Fruit fly (Drosophila melanogaster): ENCODE data around the gene Wnt4.

The Wnt4 gene

dm6 chr2L:7217931-7218330 lies 59.0 kb downstream of the Wnt4 start (continued):
- TF ChIP-seq mam (GFP tag; optimal IDR thresholded peaks at IDR 0.05) (no peak), trh (GFP tag; optimal IDR thresholded peaks at IDR 0.05) (no peak), CG12236 (GFP tag; optimal IDR thresholded peaks at IDR 0.05) (no peak), CG10543 (GFP tag; optimal IDR thresholded peaks at IDR 0.05) (peak; percentile 21), CG5180 (GFP tag; optimal IDR thresholded peaks at IDR 0.05) (no peak), HLH3B (GFP tag; IDR thresholded peaks at IDR 0.05) (no peak), grn (GFP tag; optimal IDR thresholded peaks at IDR 0.05) (peak; percentile 44), tll (GFP tag; optimal IDR thresholded peaks at IDR 0.05) (peak in 1 of 2 experiments; percentile 50), ato (GFP tag; IDR thresholded peaks at IDR 0.05; ENCODE audit: partially characterized antibody) (no peak), MTF-1 (GFP tag; optimal IDR thresholded peaks at IDR 0.05; ENCODE audit: borderline replicate concordance) (no peak), Kr (GFP tag; optimal IDR thresholded peaks at IDR 0.05) (peak; percentile 24), Ets65A (GFP tag) (peak; percentile 24), CG18599 (GFP tag; optimal IDR thresholded peaks at IDR 0.05) (peak; percentile 39), CG12299 (tag; optimal IDR thresholded peaks at IDR 0.05) (no peak), zfh1 (GFP tag; IDR thresholded peaks at IDR 0.05) (no peak), CG13894 (tag; optimal IDR thresholded peaks at IDR 0.05) (peak; percentile 8), fd102C (GFP tag; optimal IDR thresholded peaks at IDR 0.05) (no peak), pum (GFP tag; optimal IDR thresholded peaks at IDR 0.05) (no peak), ewg (GFP tag; optimal IDR thresholded peaks at IDR 0.05) (no peak), CoRest (tag; optimal IDR thresholded peaks at IDR 0.05) (no peak), Ada2b (GFP tag; IDR thresholded peaks at IDR 0.05) (no peak), Dref (GFP tag; IDR thresholded peaks at IDR 0.05) (no peak), CG32532 (GFP tag; IDR thresholded peaks at IDR 0.05) (peak; percentile 28; the same call in 1 of the 2 replicates), sd (tag; optimal IDR thresholded peaks at IDR 0.05) (peak; percentile 90), mirr (GFP tag; optimal IDR thresholded peaks at IDR 0.05) (peak; percentile 95), CG10431 (GFP tag; optimal IDR thresholded peaks at IDR 0.05) (no peak), CG43689 (GFP tag; IDR thresholded peaks at IDR 0.05) (no peak), YL-1 (GFP tag; optimal IDR thresholded peaks at IDR 0.05) (no peak), bcd (GFP tag; optimal IDR thresholded peaks at IDR 0.05) (no peak), ssp (GFP tag; IDR thresholded peaks at IDR 0.05) (no peak), CG9437 (GFP tag; optimal IDR thresholded peaks at IDR 0.05) (no peak), CG16813 (GFP tag; IDR thresholded peaks at IDR 0.05; ENCODE audit: partially characterized antibody) (no peak), CG14710 (tag; optimal IDR thresholded peaks at IDR 0.05) (no peak), B-H2 (GFP tag; optimal IDR thresholded peaks at IDR 0.05) (peak; percentile 38), CG12391 (tag; optimal IDR thresholded peaks at IDR 0.05) (no peak), CG10267 (tag; optimal IDR thresholded peaks at IDR 0.05) (no peak), CG13296 (GFP tag; optimal IDR thresholded peaks at IDR 0.05) (peak; percentile 25), exex (tag; optimal IDR thresholded peaks at IDR 0.05) (peak; percentile 98), ems (GFP tag; optimal IDR thresholded peaks at IDR 0.05) (no peak), Rx (GFP tag; IDR thresholded peaks at IDR 0.05) (no peak), C15 (GFP tag; IDR thresholded peaks at IDR 0.05) (no peak), CG16815 (GFP tag; optimal IDR thresholded peaks at IDR 0.05) (no peak), CG3281 (GFP tag; optimal IDR thresholded peaks at IDR 0.05) (peak; percentile 2), GATAe (GFP tag; conservative IDR thresholded peaks at IDR 0.05) (0 out of 2 replicates have a peak, but pooled peaks have one; percentile 24), toy (GFP tag; IDR thresholded peaks at IDR 0.05) (no peak), ftz-f1 (GFP tag; optimal IDR thresholded peaks at IDR 0.05) (no peak), emc (GFP tag; optimal IDR thresholded peaks at IDR 0.05) (no peak), CG34376 (GFP tag; optimal IDR thresholded peaks at IDR 0.05) (peak; percentile 94), Hey (tag; optimal IDR thresholded peaks at IDR 0.05) (no peak), hb (GFP tag; IDR thresholded peaks at IDR 0.05; ENCODE audit: partially characterized antibody) (no peak), CG15479 (GFP tag; optimal IDR thresholded peaks at IDR 0.05) (peak; percentile 99)

Measured in whole organism, embryonic.